Worm (Caenorhabditis elegans) whole organism, L2 larva: Measurements from ENCODE around the gene lgc-28.
"Not testable (repeated sequence)": the region's sequence is repeated elsewhere in the genome, so short reads cannot be mapped to it uniquely, and the experiment has no call there.

Experiments used
- F13H6.1 ChIP-seq: sonication (generic microtip); optimal IDR thresholded peaks from 2 replicates; lab custom pipeline; 2016; ENCODE audit warnings: missing genetic modification characterization, missing compliant biosample characterization
- alr-1 ChIP-seq: fragments of 150-350 bp; optimal IDR thresholded peaks from 2 replicates; lab custom pipeline; 2014; ENCODE audit warnings: missing biosample characterization, missing genetic modification characterization
- ama-1 ChIP-seq: fragments of 150-350 bp; optimal IDR thresholded peaks from 2 replicates; lab custom pipeline; 2018; ENCODE audit warnings: inconsistent platforms
- elt-1 ChIP-seq: fragments of 150-350 bp; optimal IDR thresholded peaks from 2 replicates; lab custom pipeline; 2014; ENCODE audit warnings: missing biosample characterization, missing genetic modification characterization
- lsy-2 ChIP-seq, 2 experiments: fragments of 150-350 bp in 1 of 2; sonication (generic microtip) in 1 of 2; optimal IDR thresholded peaks; 2 replicates each; lab custom pipeline; 2014 to 2017; ENCODE audit warnings: missing biosample characterization in 2 of 2, missing genetic modification characterization in 2 of 2
- nhr-23 ChIP-seq: fragments of 150-350 bp; optimal IDR thresholded peaks from 2 replicates; lab custom pipeline; 2014; ENCODE audit warnings: missing biosample characterization, missing genetic modification reagents, missing genetic modification characterization
- nhr-6 ChIP-seq: fragments of 150-350 bp; optimal IDR thresholded peaks from 2 replicates; lab custom pipeline; 2014; ENCODE audit warnings: missing biosample characterization, missing genetic modification characterization
- nhr-77 ChIP-seq: fragments of 150-350 bp; optimal IDR thresholded peaks from 2 replicates; lab custom pipeline; 2014; ENCODE audit warnings: missing biosample characterization, missing genetic modification characterization
- snpc-4 ChIP-seq: fragments of 150-350 bp; optimal IDR thresholded peaks from 2 replicates; lab custom pipeline; 2014; ENCODE audit warnings: missing biosample characterization, missing genetic modification characterization
- zag-1 ChIP-seq: fragments of 150-350 bp; optimal IDR thresholded peaks from 2 replicates; lab custom pipeline; 2014; ENCODE audit warnings: missing biosample characterization, missing genetic modification characterization

ce11 chrII:2639401-2640088 is 14.7 kb downstream of the lgc-28 start, which contains the start of gene F22E5.8:
- TF ChIP-seq zag-1; nhr-23 (tag; lab: Kevin White, UChicago); elt-1 (tag; lab: Kevin White, UChicago); lsy-2 (tag; optimal IDR thresholded peaks at IDR 0.05; lab: Kevin White, UChicago); snpc-4 (tag; lab: Kevin White, UChicago); nhr-77 (tag; lab: Kevin White, UChicago); ama-1 (lab: Kevin White, UChicago); nhr-6 (tag; lab: Kevin White, UChicago); F13H6.1 (tag; lab: Kevin White, UChicago); alr-1 (tag; lab: Kevin White, UChicago): not testable (repeated sequence)
